Worm (Caenorhabditis elegans): ENCODE data around the gene cdf-1.

ce11 chrX:6522634-6523070, 17.7 kb upstream of the cdf-1 start:
- TF ChIP-seq tab-1 (GFP tag; IDR thresholded peaks at IDR 0.05) (no peak), flt-1 (GFP tag; IDR thresholded peaks at IDR 0.05) (no peak), klf-2 (GFP tag; conservative IDR thresholded peaks at IDR 0.05) (no peak), med-1 (GFP tag; optimal IDR thresholded peaks at IDR 0.05; ENCODE audit: insufficient read depth) (no peak)
